Worm (Caenorhabditis elegans): ENCODE results near the gene sul-2.
A peak's percentile ranks its signal among the peaks of the same experiment; 100 is the strongest.

sul-2 gene

DNA sequence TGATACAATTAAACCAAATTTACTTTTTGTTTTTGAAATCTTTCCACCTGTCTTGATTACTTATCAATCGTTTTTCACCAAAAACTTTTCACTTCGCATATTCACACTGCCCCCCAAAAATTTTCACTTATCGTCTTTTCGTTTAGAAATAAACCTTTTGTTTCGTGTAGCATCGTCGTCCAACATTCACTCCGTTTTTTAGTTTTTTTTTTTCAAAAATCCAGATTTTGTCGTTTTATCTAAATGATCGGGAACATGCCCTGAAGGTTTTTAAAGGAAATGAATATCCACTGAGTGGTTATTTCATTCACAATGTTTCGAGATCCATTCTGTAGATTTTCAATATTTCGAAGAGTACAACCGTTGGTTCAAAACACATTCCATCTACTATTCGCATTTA is 39.6 kb upstream of the sul-2 start, which contains the start of gene D1014.7:
Gene D1014.7, plus strand, starts transcription at position 301 of the 400 bp plus-strand sequence.
- no peak for TF ChIP-seq zag-1 (tag; optimal IDR thresholded peaks at IDR 0.05)
- no peak for TF ChIP-seq aly-2 (tag; optimal IDR thresholded peaks at IDR 0.05)
- no peak for TF ChIP-seq fkh-10 (GFP tag; optimal IDR thresholded peaks at IDR 0.05)
- no peak for TF ChIP-seq nhr-77 (tag; optimal IDR thresholded peaks at IDR 0.05)
- no peak for TF ChIP-seq nhr-20 (tag; optimal IDR thresholded peaks at IDR 0.05)
- no peak for TF ChIP-seq sox-4 (tag; optimal IDR thresholded peaks at IDR 0.05)
- no peak for TF ChIP-seq snu-23 (GFP tag; optimal IDR thresholded peaks at IDR 0.05)
- TF ChIP-seq tlp-1 (tag; optimal IDR thresholded peaks at IDR 0.05) = no peak
- TF ChIP-seq mep-1 (tag; optimal IDR thresholded peaks at IDR 0.05) = no peak
- TF ChIP-seq efl-3 (GFP tag; optimal IDR thresholded peaks at IDR 0.05) = no peak
- no peak for TF ChIP-seq nhr-84 (tag; optimal IDR thresholded peaks at IDR 0.05)
- no peak for TF ChIP-seq lin-13 (GFP tag; optimal IDR thresholded peaks at IDR 0.05)

ce11 chrV:8120868-8121267 is 36.7 kb upstream of the sul-2 start, which contains the start of gene D1014.6:
TSS of gene D1014.6 (plus strand) at chrV:8121168.
- no peak for TF ChIP-seq jun-1 (tag; optimal IDR thresholded peaks at IDR 0.05)
- no peak for TF ChIP-seq nhr-84 (tag; optimal IDR thresholded peaks at IDR 0.05)

DNA sequence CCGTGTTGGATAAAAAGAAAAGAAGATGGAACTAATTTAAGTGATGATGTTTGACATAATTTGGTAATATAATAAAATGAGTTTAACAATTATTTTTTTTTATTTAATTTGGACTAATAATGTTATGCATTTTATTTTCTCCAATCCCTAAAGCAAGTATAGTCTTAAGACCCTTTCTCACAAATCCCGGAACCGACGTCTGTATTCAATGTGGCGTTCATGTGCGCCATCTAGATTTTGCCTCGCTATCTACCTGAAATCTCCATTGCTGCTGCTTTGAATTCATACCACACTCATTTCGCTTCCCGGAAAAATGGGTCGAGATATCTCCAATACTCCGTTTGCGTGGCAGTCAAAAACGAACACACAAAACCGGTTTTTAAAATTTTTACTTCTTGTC is 34.2 kb upstream of the sul-2 start, which contains the start of gene D1014.5:
Gene D1014.5, plus strand, starts transcription at position 301 of the 400 bp plus-strand sequence.
- TF ChIP-seq ceh-63 (GFP tag; optimal IDR thresholded peaks at IDR 0.05) (no peak), elt-2 (tag; optimal IDR thresholded peaks at IDR 0.05) (no peak), ceh-82 (tag; optimal IDR thresholded peaks at IDR 0.05) (no peak), ztf-4 (tag; optimal IDR thresholded peaks at IDR 0.05) (no peak), pag-3 (tag; optimal IDR thresholded peaks at IDR 0.05; ENCODE audit: borderline replicate concordance, insufficient read depth) (no peak), nhr-84 (tag; optimal IDR thresholded peaks at IDR 0.05) (no peak), unc-130 (tag; optimal IDR thresholded peaks at IDR 0.05) (no peak), nhr-47 (tag; optimal IDR thresholded peaks at IDR 0.05) (no peak), sox-4 (tag; optimal IDR thresholded peaks at IDR 0.05) (no peak), fkh-8 (tag; optimal IDR thresholded peaks at IDR 0.05) (no peak), hlh-4 (tag; optimal IDR thresholded peaks at IDR 0.05) (no peak), F16B12.6 (tag; optimal IDR thresholded peaks at IDR 0.05) (no peak), irx-1 (tag; optimal IDR thresholded peaks at IDR 0.05) (no peak)

DNA sequence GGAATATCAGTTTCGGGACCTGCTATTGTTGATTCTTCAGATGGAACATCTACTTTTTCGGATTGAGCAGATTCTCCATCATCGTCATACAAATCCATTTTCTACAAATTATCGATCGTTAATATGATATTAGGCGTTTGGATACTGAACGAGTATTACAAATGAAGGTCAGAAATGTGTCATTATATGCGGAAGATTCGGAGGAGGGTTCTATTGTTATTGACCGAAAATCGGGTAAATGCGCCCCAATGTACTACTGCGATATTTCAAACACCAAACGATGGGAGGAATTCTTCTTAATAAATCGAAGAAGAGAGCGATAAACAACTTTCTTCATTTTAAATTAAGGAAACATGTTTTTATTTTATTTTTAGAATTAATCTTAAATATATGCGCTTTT is 28.3 kb upstream of the sul-2 start, which contains the start of gene spr-1:
Gene spr-1, minus strand, starts transcription at position 101 of the 400 bp plus-strand sequence.
- TF ChIP-seq elt-3 (tag; optimal IDR thresholded peaks at IDR 0.05) = peak in 1 of 6 experiments; percentile 48
- no peak for TF ChIP-seq efl-1 (optimal IDR thresholded peaks at IDR 0.05)
- TF ChIP-seq efl-1 (GFP tag; optimal IDR thresholded peaks at IDR 0.05 in 1 of 2) = peak in 1 of 2 experiments; percentile 11
- TF ChIP-seq mef-2 (tag; optimal IDR thresholded peaks at IDR 0.05) = no peak
- no peak for TF ChIP-seq mdl-1 (tag; optimal IDR thresholded peaks at IDR 0.05)
- TF ChIP-seq blmp-1 (tag; optimal IDR thresholded peaks at IDR 0.05) = peak; percentile 30
- TF ChIP-seq ztf-4 (tag; optimal IDR thresholded peaks at IDR 0.05) = no peak
- peak; percentile 57 for TF ChIP-seq nhr-85 (tag)
- TF ChIP-seq ceh-63 (GFP tag; optimal IDR thresholded peaks at IDR 0.05) = no peak
- TF ChIP-seq grh-1 (GFP tag; IDR thresholded peaks at IDR 0.05) = no peak
- TF ChIP-seq alr-1 (tag; optimal IDR thresholded peaks at IDR 0.05; ENCODE audit: borderline replicate concordance) = no peak

DNA sequence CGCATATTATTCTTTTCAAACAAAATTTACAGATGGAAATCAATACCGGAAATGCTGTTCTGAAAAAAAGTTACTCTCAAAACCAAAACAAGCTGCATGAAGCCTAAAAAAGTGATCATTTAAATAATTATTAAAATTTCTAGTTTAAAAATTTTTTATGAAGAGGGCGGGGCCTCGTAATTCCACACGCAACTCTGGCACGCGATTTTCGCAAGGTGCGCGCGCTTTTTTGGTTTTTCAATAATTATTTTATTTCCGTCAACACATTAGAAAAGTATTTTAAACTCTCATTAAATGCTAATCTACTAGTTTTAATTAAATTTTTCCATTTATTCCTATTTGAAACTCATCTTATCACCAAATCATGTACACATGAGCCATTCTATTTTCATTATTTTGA is 27.8 kb upstream of the sul-2 start:
- TF ChIP-seq tbx-2 (tag; optimal IDR thresholded peaks at IDR 0.05) = no peak
- TF ChIP-seq efl-1 (optimal IDR thresholded peaks at IDR 0.05) = no peak
- TF ChIP-seq efl-1 (GFP tag; optimal IDR thresholded peaks at IDR 0.05 in 1 of 2) = peak in 1 of 2 experiments; percentile 75
- no peak for TF ChIP-seq unc-130 (tag; optimal IDR thresholded peaks at IDR 0.05)

Measured in whole organism, L1 larva.